ENCODE assay signal across 3 worm cellular contexts in the genomic region with DNA sequence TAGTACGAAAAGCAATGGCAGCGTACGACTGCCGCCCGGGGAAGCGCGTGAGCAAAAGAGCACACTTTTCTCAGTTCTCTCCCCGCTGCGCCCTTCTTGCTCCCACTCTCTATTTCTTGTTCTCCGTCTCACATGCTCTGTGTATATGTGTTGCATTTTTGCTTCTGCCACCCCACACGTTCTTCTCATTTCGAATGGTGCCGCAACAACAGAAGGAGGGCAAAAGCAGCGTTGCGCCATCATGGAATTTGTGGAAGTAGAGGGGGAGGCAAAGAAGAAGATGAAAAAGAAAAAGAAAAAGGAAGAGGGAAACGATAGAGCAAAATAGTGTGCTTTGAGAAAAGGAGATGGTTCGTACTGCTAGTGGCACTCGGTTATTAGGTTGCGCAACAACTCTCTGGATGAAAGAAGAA.
TF ChIP-seq lines count a peak whose summit lies in the region.

No protein-coding gene starts in this region.

TF ChIP-seq in whole organism, L1 larva, 84 proteins besides CTCF, POLR2A, EP300 and RAD21 (continued from another document):
- peak; percentile 99 for TF ChIP-seq lin-14 (GFP tag; optimal IDR thresholded peaks at IDR 0.05; lab: Kevin White, UChicago)
- peak; percentile 6 for TF ChIP-seq lin-13 (GFP tag; optimal IDR thresholded peaks at IDR 0.05; lab: Kevin White, UChicago)
- peak; percentile 31 for TF ChIP-seq vab-15 (tag; optimal IDR thresholded peaks at IDR 0.05; lab: Kevin White, UChicago)
- peak; percentile 28 for TF ChIP-seq ceh-8 (GFP tag; optimal IDR thresholded peaks at IDR 0.05; lab: Kevin White, UChicago)
- TF ChIP-seq mdl-1 (tag; optimal IDR thresholded peaks at IDR 0.05; lab: Kevin White, UChicago): peak in 1 of 2 experiments; percentile 78
- TF ChIP-seq xbp-1 (tag; optimal IDR thresholded peaks at IDR 0.05; lab: Kevin White, UChicago): peak; percentile 54
- no peak for TF ChIP-seq mef-2 (tag; optimal IDR thresholded peaks at IDR 0.05; lab: Kevin White, UChicago)
- peak; percentile 44 for TF ChIP-seq zag-1 (tag; optimal IDR thresholded peaks at IDR 0.05; lab: Kevin White, UChicago)
- peak; percentile 97 for TF ChIP-seq fkh-10 (GFP tag; optimal IDR thresholded peaks at IDR 0.05; lab: Kevin White, UChicago)
- TF ChIP-seq sup-37 (GFP tag; optimal IDR thresholded peaks at IDR 0.05; lab: Kevin White, UChicago): peak; percentile 3
- TF ChIP-seq tbx-2 (tag; optimal IDR thresholded peaks at IDR 0.05; lab: Kevin White, UChicago): peak; percentile 77
- TF ChIP-seq mab-9 (GFP tag; IDR thresholded peaks at IDR 0.05; lab: Robert Waterston, UW): 0 out of 2 replicates have a peak, but pooled peaks have one; percentile 41
- peak; percentile 39 for TF ChIP-seq skn-1 (tag; optimal IDR thresholded peaks at IDR 0.05; lab: Kevin White, UChicago)
- TF ChIP-seq nhr-28 (tag; optimal IDR thresholded peaks at IDR 0.05; lab: Kevin White, UChicago): no peak
- TF ChIP-seq pag-3 (tag; optimal IDR thresholded peaks at IDR 0.05; lab: Kevin White, UChicago; ENCODE audit: borderline replicate concordance, insufficient read depth): peak; percentile 96
- TF ChIP-seq unc-30 (tag; optimal IDR thresholded peaks at IDR 0.05; lab: Kevin White, UChicago): no peak
- TF ChIP-seq lsy-2 (tag; optimal IDR thresholded peaks at IDR 0.05; lab: Kevin White, UChicago): peak; percentile 43 to 65
- TF ChIP-seq ets-5 (GFP tag; IDR thresholded peaks at IDR 0.05; lab: Robert Waterston, UW): no peak
- no peak for TF ChIP-seq fkh-4 (tag; optimal IDR thresholded peaks at IDR 0.05; lab: Kevin White, UChicago; ENCODE audit: borderline replicate concordance)
- TF ChIP-seq nhr-19 (GFP tag; conservative IDR thresholded peaks at IDR 0.05; lab: Robert Waterston, UW): peak; percentile 41
- no peak for TF ChIP-seq elt-2 (tag; optimal IDR thresholded peaks at IDR 0.05; lab: Kevin White, UChicago)
- peak; percentile 35 for TF ChIP-seq jun-1 (tag; optimal IDR thresholded peaks at IDR 0.05; lab: Kevin White, UChicago)
- peak; percentile 41 for TF ChIP-seq C16A3.4 (tag; optimal IDR thresholded peaks at IDR 0.05; lab: Kevin White, UChicago)
- TF ChIP-seq rnt-1 (tag; optimal IDR thresholded peaks at IDR 0.05; lab: Kevin White, UChicago): peak; percentile 79
- TF ChIP-seq dsc-1 (tag; optimal IDR thresholded peaks at IDR 0.05; lab: Kevin White, UChicago): peak; percentile 83
- peak in 1 of 2 experiments; percentile 38 for TF ChIP-seq ztf-11 (tag; optimal IDR thresholded peaks at IDR 0.05; lab: Kevin White, UChicago)
- TF ChIP-seq aly-2 (tag; optimal IDR thresholded peaks at IDR 0.05; lab: Kevin White, UChicago): no peak
- peak; percentile 77 for TF ChIP-seq egl-13 (tag; optimal IDR thresholded peaks at IDR 0.05; lab: Kevin White, UChicago)
- TF ChIP-seq sptf-1 (tag; optimal IDR thresholded peaks at IDR 0.05; lab: Kevin White, UChicago): no peak
- TF ChIP-seq swsn-7 (tag; optimal IDR thresholded peaks at IDR 0.05; lab: Kevin White, UChicago): peak; percentile 73
- peak; percentile 60 for TF ChIP-seq irx-1 (tag; optimal IDR thresholded peaks at IDR 0.05; lab: Kevin White, UChicago)
- no peak for TF ChIP-seq C04F5.9 (tag; optimal IDR thresholded peaks at IDR 0.05; lab: Kevin White, UChicago)
- TF ChIP-seq mep-1 (tag; optimal IDR thresholded peaks at IDR 0.05; lab: Kevin White, UChicago): peak; percentile 81

TF ChIP-seq in whole organism, L3 larva, 47 proteins besides CTCF, POLR2A, EP300 and RAD21 (continued from another document):
- TF ChIP-seq nhr-77 (tag; optimal IDR thresholded peaks at IDR 0.05; lab: Kevin White, UChicago) (no peak), sea-2 (GFP tag; optimal IDR thresholded peaks at IDR 0.05; lab: Kevin White, UChicago) (no peak), fkh-10 (GFP tag; optimal IDR thresholded peaks at IDR 0.05; lab: Kevin White, UChicago) (peak; percentile 77), ZK546.5 (tag; optimal IDR thresholded peaks at IDR 0.05; lab: Kevin White, UChicago) (no peak), pqm-1 (tag; optimal IDR thresholded peaks at IDR 0.05; lab: Kevin White, UChicago) (peak; percentile 25), mdl-1 (tag; optimal IDR thresholded peaks at IDR 0.05; lab: Kevin White, UChicago) (peak; percentile 67), ama-1 (optimal IDR thresholded peaks at IDR 0.05; lab: Kevin White, UChicago) (peak; percentile 20), ztf-11 (tag; optimal IDR thresholded peaks at IDR 0.05; lab: Kevin White, UChicago) (no peak), hmg-11 (tag; optimal IDR thresholded peaks at IDR 0.05; lab: Kevin White, UChicago) (peak; percentile 32), nhr-67 (tag; optimal IDR thresholded peaks at IDR 0.05; lab: Kevin White, UChicago) (no peak), jun-1 (tag; optimal IDR thresholded peaks at IDR 0.05; lab: Kevin White, UChicago) (peak; percentile 35), eor-1 (tag; optimal IDR thresholded peaks at IDR 0.05; lab: Kevin White, UChicago) (no peak), snpc-4 (tag; optimal IDR thresholded peaks at IDR 0.05; lab: Kevin White, UChicago) (peak; percentile 65), elt-2 (tag; optimal IDR thresholded peaks at IDR 0.05; lab: Kevin White, UChicago) (peak; percentile 49), lsy-12 (tag; optimal IDR thresholded peaks at IDR 0.05; lab: Kevin White, UChicago) (peak; percentile 8), aly-2 (tag; optimal IDR thresholded peaks at IDR 0.05; lab: Kevin White, UChicago) (no peak), nhr-25 (tag; optimal IDR thresholded peaks at IDR 0.05; lab: Kevin White, UChicago) (no peak), pha-4 (tag; optimal IDR thresholded peaks at IDR 0.05; lab: Kevin White, UChicago) (peak; percentile 37), skn-1 (tag; optimal IDR thresholded peaks at IDR 0.05; lab: Kevin White, UChicago) (peak; percentile 56), daf-12 (tag; optimal IDR thresholded peaks at IDR 0.05; lab: Kevin White, UChicago) (no peak), egl-5 (tag; optimal IDR thresholded peaks at IDR 0.05; lab: Kevin White, UChicago) (peak; percentile 30), egl-27 (tag; optimal IDR thresholded peaks at IDR 0.05; lab: Kevin White, UChicago) (peak; percentile 29), nhr-43 (tag; optimal IDR thresholded peaks at IDR 0.05; lab: Kevin White, UChicago; ENCODE audit: poor library complexity, severe bottlenecking) (no peak), nhr-23 (tag; optimal IDR thresholded peaks at IDR 0.05; lab: Kevin White, UChicago) (no peak), nfya-1 (tag; optimal IDR thresholded peaks at IDR 0.05; lab: Kevin White, UChicago; ENCODE audit: insufficient read depth) (peak; percentile 89), lin-15B (tag; optimal IDR thresholded peaks at IDR 0.05; lab: Kevin White, UChicago) (peak; percentile 13), nhr-12 (tag; optimal IDR thresholded peaks at IDR 0.05; lab: Kevin White, UChicago) (no peak), R02D3.7 (tag; optimal IDR thresholded peaks at IDR 0.05; lab: Kevin White, UChicago) (no peak)

TF ChIP-seq in whole organism, young adult, 124 proteins besides CTCF, POLR2A, EP300 and RAD21 (continued from another document):
- TF ChIP-seq F23B12.7 (tag; optimal IDR thresholded peaks at IDR 0.05; lab: Kevin White, UChicago; ENCODE audit: insufficient read depth): no peak
- peak; percentile 9 for TF ChIP-seq ztf-18 (tag; optimal IDR thresholded peaks at IDR 0.05; lab: Kevin White, UChicago)
- TF ChIP-seq fkh-3 (tag; optimal IDR thresholded peaks at IDR 0.05; lab: Kevin White, UChicago): no peak
- TF ChIP-seq hmg-1.2 (GFP tag; IDR thresholded peaks at IDR 0.05; lab: Robert Waterston, UW): peak; percentile 22; the same call in 1 of the 2 replicates
- no peak for TF ChIP-seq C17E4.6 (GFP tag; IDR thresholded peaks at IDR 0.05; lab: Robert Waterston, UW)
- no peak for TF ChIP-seq akir-1 (GFP tag; optimal IDR thresholded peaks at IDR 0.05; lab: Kevin White, UChicago)
- TF ChIP-seq bed-2 (GFP tag; IDR thresholded peaks at IDR 0.05; lab: Robert Waterston, UW): no peak
- no peak for TF ChIP-seq ztf-6 (GFP tag; IDR thresholded peaks at IDR 0.05; lab: Robert Waterston, UW)
- TF ChIP-seq mel-28 (tag; optimal IDR thresholded peaks at IDR 0.05; lab: Kevin White, UChicago; ENCODE audit: borderline replicate concordance): no peak
- TF ChIP-seq F22D6.2 (tag; optimal IDR thresholded peaks at IDR 0.05; lab: Kevin White, UChicago): no peak
- no peak for TF ChIP-seq F57C9.4 (tag; optimal IDR thresholded peaks at IDR 0.05; lab: Kevin White, UChicago)
- TF ChIP-seq mcd-1 (GFP tag; IDR thresholded peaks at IDR 0.05; lab: Robert Waterston, UW): peak; percentile 12; the same call in 1 of the 2 replicates
- TF ChIP-seq unc-62 (GFP tag; optimal IDR thresholded peaks at IDR 0.05; lab: Kevin White, UChicago): no peak
- no peak for TF ChIP-seq snpc-1.1 (tag; optimal IDR thresholded peaks at IDR 0.05; lab: Kevin White, UChicago; ENCODE audit: insufficient read depth)
- no peak for TF ChIP-seq ccch-3 (GFP tag; optimal IDR thresholded peaks at IDR 0.05; lab: Kevin White, UChicago)
- no peak for TF ChIP-seq F37B4.10 (GFP tag; IDR thresholded peaks at IDR 0.05; lab: Robert Waterston, UW)
- no peak for TF ChIP-seq egrh-3 (GFP tag; IDR thresholded peaks at IDR 0.05; lab: Robert Waterston, UW)
- no peak for TF ChIP-seq F57A8.1 (GFP tag; optimal IDR thresholded peaks at IDR 0.05; lab: Kevin White, UChicago)
- no peak for TF ChIP-seq ztf-22 (GFP tag; optimal IDR thresholded peaks at IDR 0.05; lab: Kevin White, UChicago)
- no peak for TF ChIP-seq nhr-90 (tag; optimal IDR thresholded peaks at IDR 0.05; lab: Kevin White, UChicago)
- TF ChIP-seq unc-130 (GFP tag; optimal IDR thresholded peaks at IDR 0.05; lab: Kevin White, UChicago): no peak
- TF ChIP-seq ztf-28 (GFP tag; IDR thresholded peaks at IDR 0.05; lab: Robert Waterston, UW): no peak
- peak in 1 of 3 experiments; percentile 50 for TF ChIP-seq lin-35 (GFP tag; optimal IDR thresholded peaks at IDR 0.05; lab: Kevin White, UChicago)
- peak; percentile 9 for TF ChIP-seq nhr-179 (tag; optimal IDR thresholded peaks at IDR 0.05; lab: Kevin White, UChicago)
- no peak for TF ChIP-seq athp-1 (tag; optimal IDR thresholded peaks at IDR 0.05; lab: Kevin White, UChicago)
- TF ChIP-seq tlf-1 (GFP tag; optimal IDR thresholded peaks at IDR 0.05; lab: Kevin White, UChicago): peak; percentile 22
- no peak for TF ChIP-seq ceh-27 (GFP tag; optimal IDR thresholded peaks at IDR 0.05; lab: Kevin White, UChicago)
- no peak for TF ChIP-seq madf-6 (GFP tag; IDR thresholded peaks at IDR 0.05; lab: Robert Waterston, UW)
- TF ChIP-seq zfh-2 (GFP tag; conservative IDR thresholded peaks at IDR 0.05; lab: Robert Waterston, UW): peak; percentile 96
- no peak for TF ChIP-seq mes-4 (tag; optimal IDR thresholded peaks at IDR 0.05; lab: Kevin White, UChicago)
- peak; percentile 55; the same call in 1 of the 2 replicates for TF ChIP-seq B0336.3 (GFP tag; IDR thresholded peaks at IDR 0.05; lab: Robert Waterston, UW)
- no peak for TF ChIP-seq hrde-1 (tag; optimal IDR thresholded peaks at IDR 0.05; lab: Kevin White, UChicago; ENCODE audit: borderline replicate concordance)
- no peak for TF ChIP-seq lsy-27 (tag; optimal IDR thresholded peaks at IDR 0.05; lab: Kevin White, UChicago; ENCODE audit: borderline replicate concordance, insufficient read depth)
- no peak for TF ChIP-seq attf-3 (GFP tag; conservative IDR thresholded peaks at IDR 0.05; lab: Robert Waterston, UW)
- no peak for TF ChIP-seq ceh-40 (GFP tag; IDR thresholded peaks at IDR 0.05; lab: Robert Waterston, UW)
- no peak for TF ChIP-seq T26A5.8 (tag; optimal IDR thresholded peaks at IDR 0.05; lab: Kevin White, UChicago)
- no peak for TF ChIP-seq mxl-1 (tag; optimal IDR thresholded peaks at IDR 0.05; lab: Kevin White, UChicago)
- no peak for TF ChIP-seq atf-7 (tag; optimal IDR thresholded peaks at IDR 0.05; lab: Kevin White, UChicago)
- TF ChIP-seq rpc-1 (optimal IDR thresholded peaks at IDR 0.05; lab: Kevin White, UChicago): no peak
- TF ChIP-seq rpc-1 (tag; optimal IDR thresholded peaks at IDR 0.05; lab: Kevin White, UChicago): no peak
- no peak for TF ChIP-seq nfya-1 (tag; optimal IDR thresholded peaks at IDR 0.05; lab: Kevin White, UChicago; ENCODE audit: borderline replicate concordance, insufficient read depth)
TF ChIP-seq in whole organism, young adult: peak in this region for 22.
